Worm (Caenorhabditis elegans) whole organism, late embryonic: ENCODE results near the gene Y54G11A.3.

Experiments
- ceh-45 ChIP-seq: fragments of 200-800 bp; sonication (Bioruptor generic); IDR thresholded peaks from 2 replicates; pipeline ENCODE4 v1.3.6; 2022; ENCODE audit warnings: missing genetic modification reagents, missing genetic modification characterization, missing compliant biosample characterization
- nhr-11 ChIP-seq: fragments of 150-350 bp; optimal IDR thresholded peaks from 2 replicates; lab custom pipeline; 2014; ENCODE audit warnings: missing biosample characterization, missing genetic modification characterization
- npax-4 ChIP-seq: sonication (generic microtip); optimal IDR thresholded peaks from 2 replicates; lab custom pipeline; 2016; ENCODE audit warnings: missing genetic modification characterization, missing compliant biosample characterization
- odd-2 ChIP-seq: sonication (generic microtip); optimal IDR thresholded peaks from 2 replicates; lab custom pipeline; 2017; ENCODE audit warnings: antibody characterized with exemption, mild to moderate bottlenecking, missing genetic modification characterization, missing compliant biosample characterization
- pha-4 ChIP-seq: fragments of 150-350 bp; optimal IDR thresholded peaks from 2 replicates; lab custom pipeline; 2018; ENCODE audit warnings: missing biosample characterization, missing genetic modification reagents, missing genetic modification characterization
- ttx-3 ChIP-seq: sonication (generic microtip); optimal IDR thresholded peaks from 2 replicates; lab custom pipeline; 2016; ENCODE audit warnings: missing genetic modification reagents, missing genetic modification characterization, missing compliant biosample characterization

DNA sequence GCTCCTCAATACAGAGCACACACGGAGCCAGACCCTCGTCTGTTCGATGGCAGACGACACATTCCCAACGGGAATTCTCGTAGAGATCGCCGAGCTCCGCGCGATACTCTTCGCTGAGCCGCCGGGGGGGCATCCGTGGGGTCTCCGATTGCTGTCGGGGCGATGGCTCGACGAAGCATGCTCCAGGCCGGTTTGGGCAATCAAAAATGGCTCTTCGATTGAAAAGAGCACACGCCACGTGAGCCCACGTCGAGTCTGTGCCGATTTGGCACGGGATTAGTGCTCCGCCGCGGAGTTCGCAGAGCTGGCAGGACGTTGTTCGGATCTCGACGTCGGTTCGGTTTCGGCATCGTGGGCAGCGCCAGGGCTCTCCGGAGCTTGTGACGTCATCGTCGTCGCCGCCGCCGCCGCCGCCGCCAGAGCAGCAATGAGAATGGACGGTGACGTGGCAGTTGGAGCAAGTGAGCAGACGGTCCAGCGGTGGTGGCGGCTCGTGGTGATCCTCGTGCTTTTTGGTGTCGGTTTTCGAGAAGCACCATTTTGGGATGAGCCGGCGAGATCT is 39.1 kb upstream of the Y54G11A.3 start:
- TF ChIP-seq npax-4 (tag; lab: Kevin White, UChicago) (no peak), ttx-3 (tag; lab: Kevin White, UChicago) (no peak), odd-2 (no peak), ceh-45 (GFP tag; lab: Robert Waterston, UW) (no peak), pha-4 (no peak), nhr-11 (tag; lab: Kevin White, UChicago) (no peak)
